Fruit fly (Drosophila melanogaster): ENCODE results near the gene CG7632.

dm6 chr3L:21300280-21300679 is 4.2 kb upstream of the CG7632 start, which contains the start of gene Cpr78Cc:
- no peak for TF ChIP-seq Optix (GFP tag; IDR thresholded peaks at IDR 0.05)
- no peak for TF ChIP-seq Usf (GFP tag; optimal IDR thresholded peaks at IDR 0.05)
- no peak for TF ChIP-seq Fer2 (tag; optimal IDR thresholded peaks at IDR 0.05)
- no peak for TF ChIP-seq Stat92E (GFP tag; optimal IDR thresholded peaks at IDR 0.05)
- TF ChIP-seq sqz (GFP tag; optimal IDR thresholded peaks at IDR 0.05): no peak
